Worm (Caenorhabditis elegans) whole organism, L1 larva: ENCODE results near the gene Y17D7B.2.

ENCODE experiments used
- F16B12.6 ChIP-seq: fragments of 150-350 bp; optimal IDR thresholded peaks from 2 replicates; lab custom pipeline; 2014; ENCODE audit warnings: missing biosample characterization, missing genetic modification characterization
- aha-1 ChIP-seq: fragments of 150-350 bp; optimal IDR thresholded peaks from 2 replicates; lab custom pipeline; 2014; ENCODE audit warnings: missing biosample characterization, missing genetic modification characterization
- ceh-63 ChIP-seq: fragments of 200-800 bp; sonication (Bioruptor generic); optimal IDR thresholded peaks from 2 replicates; lab custom pipeline; 2018; ENCODE audit warnings: mild to moderate bottlenecking, missing genetic modification characterization, missing compliant biosample characterization
- ceh-88 ChIP-seq: fragments of 200-800 bp; sonication (Bioruptor generic); IDR thresholded peaks from 2 replicates; pipeline ENCODE4 v1.3.6; 2022; ENCODE audit warnings: missing genetic modification characterization, missing compliant biosample characterization
- dpl-1 ChIP-seq, 3 experiments: fragments of 150-350 bp in 2 of 3; sonication (generic microtip) in 1 of 3; optimal IDR thresholded peaks; 2 replicates each; lab custom pipeline; 2014 to 2017; ENCODE audit warnings: missing biosample characterization in 3 of 3, missing genetic modification characterization in 3 of 3, missing genetic modification reagents in 3 of 3
- dsc-1 ChIP-seq: sonication (generic microtip); optimal IDR thresholded peaks from 2 replicates; lab custom pipeline; 2016; ENCODE audit warnings: mild to moderate bottlenecking, missing genetic modification characterization, missing compliant biosample characterization
- efl-1 ChIP-seq, 4 experiments: fragments of 150-350 bp; optimal IDR thresholded peaks in 3 of 4; peaks in 1 of 4; 1 replicate in 1 of 4; 2 replicates in 3 of 4; lab custom pipeline; 2014; ENCODE audit warnings: missing biosample characterization in 2 of 4, missing genetic modification characterization in 2 of 4, missing genetic modification reagents in 2 of 4
- efl-3 ChIP-seq: fragments of 200-800 bp; sonication (Bioruptor generic); optimal IDR thresholded peaks from 2 replicates; lab custom pipeline; 2018; ENCODE audit warnings: mild to moderate bottlenecking, missing genetic modification characterization, missing compliant biosample characterization
- elt-3 ChIP-seq, 6 experiments: fragments of 150-350 bp in 1 of 6; sonication (generic microtip); optimal IDR thresholded peaks; 2 replicates each; lab custom pipeline; 2017 to 2018; ENCODE audit warnings: missing biosample characterization in 6 of 6, missing genetic modification characterization in 6 of 6, inconsistent platforms in 1 of 6
- fkh-8 ChIP-seq: sonication (generic microtip); optimal IDR thresholded peaks from 2 replicates; lab custom pipeline; 2016; ENCODE audit warnings: mild to moderate bottlenecking, missing genetic modification characterization, missing compliant biosample characterization
- fos-1 ChIP-seq: fragments of 150-350 bp; optimal IDR thresholded peaks from 2 replicates; lab custom pipeline; 2014; ENCODE audit warnings: missing biosample characterization, missing genetic modification characterization
- grh-1 ChIP-seq: fragments of 200-800 bp; sonication (Bioruptor generic); IDR thresholded peaks from 2 replicates; pipeline ENCODE4 v1.3.6; 2022; ENCODE audit warnings: missing genetic modification reagents, missing genetic modification characterization, missing compliant biosample characterization
- irx-1 ChIP-seq: sonication (generic microtip); optimal IDR thresholded peaks from 2 replicates; lab custom pipeline; 2016; ENCODE audit warnings: missing genetic modification characterization, missing compliant biosample characterization
- jun-1 ChIP-seq: fragments of 150-350 bp; optimal IDR thresholded peaks from 2 replicates; lab custom pipeline; 2014; ENCODE audit warnings: missing biosample characterization, missing genetic modification reagents, missing genetic modification characterization
- lin-35 ChIP-seq, 2 experiments: fragments of 150-350 bp; optimal IDR thresholded peaks; 2 replicates each; lab custom pipeline; 2014; ENCODE audit warnings: missing biosample characterization in 2 of 2, missing genetic modification characterization in 2 of 2, missing genetic modification reagents in 2 of 2
- lir-3 ChIP-seq: sonication (generic microtip); optimal IDR thresholded peaks from 2 replicates; lab custom pipeline; 2016; ENCODE audit warnings: mild to moderate bottlenecking, missing genetic modification characterization, moderate library complexity, missing compliant biosample characterization; ENCODE audit not compliant: poor library complexity
- mef-2 ChIP-seq: fragments of 150-350 bp; optimal IDR thresholded peaks from 2 replicates; lab custom pipeline; 2014; ENCODE audit warnings: missing biosample characterization, missing genetic modification characterization
- nhr-11 ChIP-seq: fragments of 150-350 bp; optimal IDR thresholded peaks from 2 replicates; lab custom pipeline; 2014; ENCODE audit warnings: missing biosample characterization, missing genetic modification characterization
- nhr-20 ChIP-seq: sonication (generic microtip); optimal IDR thresholded peaks from 2 replicates; lab custom pipeline; 2016; ENCODE audit warnings: mild to moderate bottlenecking, missing genetic modification characterization, missing compliant biosample characterization
- nhr-47 ChIP-seq: sonication (generic microtip); optimal IDR thresholded peaks from 2 replicates; lab custom pipeline; 2016; ENCODE audit warnings: mild to moderate bottlenecking, missing genetic modification characterization, moderate library complexity, missing compliant biosample characterization
- nhr-77 ChIP-seq: fragments of 150-350 bp; optimal IDR thresholded peaks from 2 replicates; lab custom pipeline; 2014; ENCODE audit warnings: missing biosample characterization, missing genetic modification characterization
- nhr-85 ChIP-seq: sonication (generic microtip); peaks from one replicate; lab custom pipeline; 2016; ENCODE audit warnings: missing genetic modification characterization, inconsistent platforms, missing compliant biosample characterization
- nhr-90 ChIP-seq: sonication (generic microtip); optimal IDR thresholded peaks from 2 replicates; lab custom pipeline; 2016; ENCODE audit warnings: mild to moderate bottlenecking, missing genetic modification characterization, missing compliant biosample characterization; ENCODE audit not compliant: poor library complexity
- pag-3 ChIP-seq: sonication (generic microtip); optimal IDR thresholded peaks from 2 replicates; lab custom pipeline; 2017; ENCODE audit warnings: missing genetic modification characterization, mild to moderate bottlenecking, missing compliant biosample characterization, antibody characterized with exemption, borderline replicate concordance; ENCODE audit not compliant: insufficient read depth
- pax-3 ChIP-seq: fragments of 200-800 bp; sonication (Bioruptor generic); optimal IDR thresholded peaks from 2 replicates; lab custom pipeline; 2018; ENCODE audit warnings: mild to moderate bottlenecking, missing genetic modification characterization, moderate library complexity, missing compliant biosample characterization
- pqm-1 ChIP-seq: sonication (generic microtip); optimal IDR thresholded peaks from 3 replicates; lab custom pipeline; 2017; ENCODE audit warnings: missing biosample characterization, missing genetic modification characterization
- sox-4 ChIP-seq: sonication (generic microtip); optimal IDR thresholded peaks from 2 replicates; lab custom pipeline; 2016; ENCODE audit warnings: missing genetic modification characterization, missing compliant biosample characterization
- sptf-1 ChIP-seq: fragments of 150-350 bp; optimal IDR thresholded peaks from 2 replicates; lab custom pipeline; 2014; ENCODE audit warnings: missing biosample characterization, missing genetic modification characterization
- tlp-1 ChIP-seq: fragments of 150-350 bp; optimal IDR thresholded peaks from 2 replicates; lab custom pipeline; 2014; ENCODE audit warnings: missing biosample characterization, missing genetic modification characterization
- unc-30 ChIP-seq: sonication (generic microtip); optimal IDR thresholded peaks from 2 replicates; lab custom pipeline; 2017; ENCODE audit warnings: missing biosample characterization, missing genetic modification characterization
- unc-62 ChIP-seq: fragments of 150-350 bp; optimal IDR thresholded peaks from 2 replicates; lab custom pipeline; 2014; ENCODE audit warnings: missing biosample characterization, missing genetic modification reagents, missing genetic modification characterization
- unc-98 ChIP-seq: fragments of 200-800 bp; sonication (Bioruptor generic); IDR thresholded peaks from 2 replicates; pipeline ENCODE4 v1.3.6; 2022; ENCODE audit warnings: missing genetic modification characterization, missing compliant biosample characterization
- zag-1 ChIP-seq: fragments of 150-350 bp; optimal IDR thresholded peaks from 2 replicates; lab custom pipeline; 2014; ENCODE audit warnings: missing biosample characterization, missing genetic modification characterization
- zip-4 ChIP-seq: fragments of 200-800 bp; sonication (Bioruptor generic); optimal IDR thresholded peaks from 2 replicates; lab custom pipeline; 2018; ENCODE audit warnings: mild to moderate bottlenecking, missing genetic modification characterization, moderate library complexity, missing compliant biosample characterization
- ztf-4 ChIP-seq: fragments of 150-350 bp; optimal IDR thresholded peaks from 2 replicates; lab custom pipeline; 2014; ENCODE audit warnings: missing biosample characterization, missing genetic modification characterization

Gene Y17D7B.2

DNA sequence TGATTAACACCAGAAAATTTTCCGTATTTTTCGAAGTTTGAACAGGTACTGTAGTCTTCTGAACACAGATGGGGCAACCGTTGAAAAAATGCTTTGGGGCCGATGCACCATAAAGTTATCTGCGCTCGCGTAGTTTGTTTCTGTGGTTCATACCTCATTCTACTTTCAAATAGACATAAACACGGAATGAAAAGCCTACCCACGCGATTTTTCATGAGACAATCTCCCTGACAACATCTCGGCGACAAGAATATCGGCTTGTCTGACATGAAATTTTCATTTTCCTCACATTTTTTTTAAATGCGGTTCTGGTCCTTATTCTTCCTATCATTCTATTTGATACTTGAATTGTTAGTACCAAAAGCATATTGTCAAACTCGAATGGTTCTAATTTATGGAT is 14.8 kb upstream of the Y17D7B.2 start, which contains the start of gene clec-257:
TSS of gene clec-257 (plus strand) at position 301 of the 400 bp plus-strand sequence.
- TF ChIP-seq nhr-85 (tag; lab: Kevin White, UChicago) (peak; percentile 13), nhr-20 (tag; lab: Kevin White, UChicago) (no peak), ceh-88 (no peak)

DNA sequence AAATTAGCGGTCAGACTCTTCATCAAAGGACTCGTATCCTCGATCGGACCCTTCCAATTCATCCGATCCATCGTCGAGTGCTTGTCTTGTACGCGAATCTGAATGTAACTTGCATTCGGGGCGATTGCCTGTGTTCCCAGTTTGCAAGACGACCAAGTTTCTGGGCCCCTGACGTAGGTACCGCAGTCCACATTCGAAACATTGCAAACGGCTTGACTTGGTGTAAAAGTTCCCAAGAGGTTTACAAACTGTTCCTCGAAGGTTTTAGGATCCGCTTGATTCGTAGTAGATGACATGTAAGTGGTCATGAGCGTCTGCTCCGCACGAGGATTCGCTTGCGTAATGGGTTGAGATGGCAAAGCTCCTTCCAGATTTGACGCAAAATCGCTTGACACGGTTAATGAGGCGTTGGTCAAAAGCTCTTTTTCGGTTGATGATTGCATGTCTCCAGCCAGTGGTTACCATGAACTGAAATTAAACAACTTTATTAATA is 11.2 kb upstream of the Y17D7B.2 start, which contains the start of gene Y17D7B.4:
TSS of gene Y17D7B.4 (minus strand) at position 443 of the 493 bp plus-strand sequence.
- TF ChIP-seq pqm-1 (tag; lab: Kevin White, UChicago) (no peak), nhr-85 (tag; lab: Kevin White, UChicago) (no peak), pag-3 (tag; lab: Kevin White, UChicago) (no peak), dpl-1 (GFP tag; optimal IDR thresholded peaks at IDR 0.05; lab: Kevin White, UChicago) (no peak), mef-2 (tag; lab: Kevin White, UChicago) (no peak), zip-4 (GFP tag; lab: Kevin White, UChicago) (no peak), ztf-4 (no peak), irx-1 (no peak), unc-62 (GFP tag; lab: Kevin White, UChicago) (no peak), ceh-63 (GFP tag; lab: Kevin White, UChicago) (no peak), unc-98 (GFP tag; lab: Robert Waterston, UW) (no peak), lin-35 (GFP tag; optimal IDR thresholded peaks at IDR 0.05; lab: Kevin White, UChicago) (no peak)

DNA sequence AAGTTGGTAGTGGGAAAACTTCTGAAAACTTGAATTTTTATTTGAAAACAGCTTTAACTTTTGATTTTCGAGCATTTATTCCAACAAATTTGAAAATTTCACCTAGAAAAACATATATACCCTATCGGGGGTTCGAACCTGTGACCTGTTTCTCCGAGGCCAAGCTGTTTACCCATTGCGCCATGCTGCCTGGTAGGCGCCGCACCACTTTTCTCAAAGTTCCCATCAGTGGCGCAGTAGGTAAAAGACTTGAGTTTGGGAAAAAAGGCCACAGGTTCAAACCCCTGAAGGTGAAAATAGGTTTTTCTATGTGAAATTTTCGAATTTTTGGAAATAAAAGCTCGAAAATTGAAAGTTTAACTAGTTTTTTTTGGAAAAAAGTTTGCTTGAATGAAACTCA is 6.9 kb upstream of the Y17D7B.2 start:
- TF ChIP-seq pax-3 (no peak), tlp-1 (tag; lab: Kevin White, UChicago) (no peak), fos-1 (tag; lab: Kevin White, UChicago) (no peak), elt-3 (tag; optimal IDR thresholded peaks at IDR 0.05; lab: Kevin White, UChicago) (no peak), ztf-4 (no peak), jun-1 (tag; lab: Kevin White, UChicago) (no peak), nhr-90 (tag; lab: Kevin White, UChicago) (no peak), lir-3 (tag; lab: Kevin White, UChicago) (no peak), aha-1 (tag; lab: Kevin White, UChicago) (no peak), grh-1 (GFP tag; lab: Robert Waterston, UW) (no peak), unc-30 (tag; lab: Kevin White, UChicago) (no peak), F16B12.6 (tag; lab: Kevin White, UChicago) (no peak), sptf-1 (tag; lab: Kevin White, UChicago) (no peak), unc-98 (GFP tag; lab: Robert Waterston, UW) (no peak), dsc-1 (tag; lab: Kevin White, UChicago) (no peak), nhr-20 (tag; lab: Kevin White, UChicago) (no peak), ceh-88 (no peak), efl-3 (GFP tag; lab: Kevin White, UChicago) (no peak)

DNA sequence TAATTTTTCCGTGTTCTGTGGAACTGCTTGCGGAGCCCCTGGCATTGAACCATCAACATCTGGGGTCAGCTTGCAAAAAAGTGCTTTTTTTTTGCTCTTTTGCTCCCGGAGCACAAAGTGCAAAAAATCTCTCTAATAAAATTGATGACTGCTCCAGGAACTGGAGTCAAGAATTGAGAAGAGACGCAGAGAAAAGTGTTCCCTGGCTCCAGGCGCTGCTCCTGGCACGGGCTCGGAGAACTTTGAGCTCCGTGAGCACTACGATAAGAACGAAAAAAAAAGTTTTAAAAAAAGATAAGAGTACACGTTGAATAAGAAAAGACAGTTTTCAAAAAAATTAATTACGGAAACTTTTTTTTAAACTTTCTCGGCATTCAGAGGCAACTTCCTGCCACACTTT is 4.8 kb upstream of the Y17D7B.2 start:
- TF ChIP-seq dsc-1 (tag; lab: Kevin White, UChicago): peak; percentile 31
- no peak for TF ChIP-seq aha-1 (tag; lab: Kevin White, UChicago)

DNA sequence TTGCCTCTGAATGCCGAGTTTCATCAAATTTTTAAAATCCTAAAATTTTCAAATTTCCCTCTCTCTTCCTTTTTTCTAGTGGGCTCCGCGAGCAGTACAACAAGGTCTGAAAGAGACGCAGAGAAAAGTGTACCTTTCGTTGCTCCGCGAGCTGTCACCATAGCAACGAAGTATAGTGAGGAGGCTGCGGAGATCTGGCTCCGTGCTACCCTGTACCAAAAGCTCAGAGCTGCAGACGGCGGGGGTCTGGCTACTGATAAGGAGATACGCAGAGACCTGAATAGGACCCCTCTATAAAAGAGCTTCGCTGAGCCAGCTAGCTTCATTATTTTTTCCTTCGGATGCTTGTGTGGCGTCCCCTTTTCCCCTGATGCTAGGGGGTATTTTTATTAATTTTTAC is 4.1 kb upstream of the Y17D7B.2 start, which contains the start of gene Y17D7B.10:
TSS of gene Y17D7B.10 (plus strand) at position 243 of the 400 bp plus-strand sequence.
- TF ChIP-seq irx-1 (no peak), fkh-8 (tag; lab: Kevin White, UChicago) (peak; percentile 64), nhr-11 (no peak), sox-4 (tag; lab: Kevin White, UChicago) (peak; percentile 1), dsc-1 (tag; lab: Kevin White, UChicago) (peak; percentile 25), nhr-47 (tag; lab: Kevin White, UChicago) (peak; percentile 35), zag-1 (tag; lab: Kevin White, UChicago) (no peak), nhr-77 (no peak), efl-1 (optimal IDR thresholded peaks at IDR 0.05; lab: Kevin White, UChicago) (no peak), efl-1 (GFP tag; optimal IDR thresholded peaks at IDR 0.05 in 1 of 2; lab: Kevin White, UChicago) (peak in 1 of 2 experiments; percentile 89)
